Fruit fly (Drosophila melanogaster): ENCODE data around the gene RecQ5.

RecQ5 gene

DNA sequence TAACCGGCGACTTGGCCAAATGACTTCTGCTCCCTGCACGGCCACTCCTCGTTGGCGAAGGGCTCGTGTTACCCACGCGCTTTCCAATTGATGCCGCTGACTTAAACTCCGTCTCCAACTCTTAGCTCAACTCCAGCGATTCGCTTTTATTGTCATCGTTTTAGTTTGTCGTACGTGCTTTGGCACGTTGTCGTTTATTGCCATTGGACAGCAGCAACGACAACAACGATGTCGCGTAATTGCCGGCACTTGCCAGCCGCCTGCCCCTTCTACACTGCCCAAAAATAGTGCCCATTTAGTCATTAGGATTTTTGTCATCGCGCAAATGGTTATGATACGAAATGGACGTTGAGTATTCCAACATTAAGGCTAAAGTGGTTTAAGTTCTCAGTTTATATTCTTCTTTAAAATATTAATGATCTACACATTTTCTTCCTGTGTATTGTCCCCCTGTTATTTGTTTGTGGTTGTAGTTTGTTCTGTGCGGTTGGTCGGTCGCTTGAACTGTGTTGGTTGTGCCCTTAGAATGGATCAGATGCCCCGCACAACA, 34.0 kb upstream of the RecQ5 start (continued):
- TF ChIP-seq fd64A (GFP tag; optimal IDR thresholded peaks at IDR 0.05): peak; percentile 71
- peak; percentile 82 for TF ChIP-seq CG11247 (GFP tag; IDR thresholded peaks at IDR 0.05)
- TF ChIP-seq CG13624 (GFP tag; optimal IDR thresholded peaks at IDR 0.05): peak; percentile 93
- no peak for TF ChIP-seq corto (GFP tag; optimal IDR thresholded peaks at IDR 0.05)
- TF ChIP-seq Gug (GFP tag; IDR thresholded peaks at IDR 0.05): peak; percentile 80
- peak; percentile 57; the same call in 1 of the 2 replicates for TF ChIP-seq CG5953 (GFP tag; IDR thresholded peaks at IDR 0.05)
- peak; percentile 84 for TF ChIP-seq MTF-1 (GFP tag; optimal IDR thresholded peaks at IDR 0.05; ENCODE audit: borderline replicate concordance)
- peak; percentile 94 for TF ChIP-seq CG2712 (tag; optimal IDR thresholded peaks at IDR 0.05)
- peak; percentile 66 for TF ChIP-seq zfh2 (GFP tag; optimal IDR thresholded peaks at IDR 0.05)
- peak; percentile 82 for TF ChIP-seq ewg (GFP tag; optimal IDR thresholded peaks at IDR 0.05)
- peak; percentile 74 to 90 for TF ChIP-seq Hr51 (GFP tag; optimal IDR thresholded peaks at IDR 0.05)
- peak; percentile 84 for TF ChIP-seq CG12155 (GFP tag; optimal IDR thresholded peaks at IDR 0.05)
- TF ChIP-seq kah (GFP tag; optimal IDR thresholded peaks at IDR 0.05): peak; percentile 81
- TF ChIP-seq Doc2 (GFP tag; IDR thresholded peaks at IDR 0.05): 0 out of 2 replicates have a peak, but pooled peaks have one; percentile 40
- peak; percentile 89 for TF ChIP-seq CG14710 (tag; optimal IDR thresholded peaks at IDR 0.05)
- TF ChIP-seq CG3065 (GFP tag; optimal IDR thresholded peaks at IDR 0.05): peak; percentile 81
- TF ChIP-seq CG18011 (GFP tag; optimal IDR thresholded peaks at IDR 0.05): peak; percentile 61
- TF ChIP-seq pho (GFP tag; optimal IDR thresholded peaks at IDR 0.05): peak; percentile 84
- no peak for TF ChIP-seq pita (GFP tag; optimal IDR thresholded peaks at IDR 0.05)
- TF ChIP-seq CG12942 (GFP tag; optimal IDR thresholded peaks at IDR 0.05): peak; percentile 75
- TF ChIP-seq CG13424 (tag; optimal IDR thresholded peaks at IDR 0.05): peak; percentile 91
- peak; percentile 57 for TF ChIP-seq gt (GFP tag; IDR thresholded peaks at IDR 0.05)
- peak; percentile 94 for TF ChIP-seq CG18599 (GFP tag; optimal IDR thresholded peaks at IDR 0.05)
- peak; percentile 90 for TF ChIP-seq CG15601 (tag; optimal IDR thresholded peaks at IDR 0.05)
- TF ChIP-seq wdn (GFP tag; IDR thresholded peaks at IDR 0.05): peak; percentile 65
- TF ChIP-seq CG33557 (GFP tag; optimal IDR thresholded peaks at IDR 0.05): peak; percentile 82
- peak; percentile 77 for TF ChIP-seq Bteb2 (GFP tag; optimal IDR thresholded peaks at IDR 0.05)
- peak; percentile 75 for TF ChIP-seq Vsx1 (GFP tag; optimal IDR thresholded peaks at IDR 0.05)
- TF ChIP-seq ci (GFP tag; IDR thresholded peaks at IDR 0.05): peak; percentile 95
- TF ChIP-seq bigmax (GFP tag; optimal IDR thresholded peaks at IDR 0.05): peak; percentile 14
- TF ChIP-seq danr (GFP tag; IDR thresholded peaks at IDR 0.05): peak; percentile 80
- TF ChIP-seq sisA (GFP tag; IDR thresholded peaks at IDR 0.05): peak; percentile 82
- TF ChIP-seq CG13287 (GFP tag; IDR thresholded peaks at IDR 0.05; ENCODE audit: partially characterized antibody): no peak
- no peak for TF ChIP-seq CkIIα-i1 (GFP tag; IDR thresholded peaks at IDR 0.05)
- TF ChIP-seq otp (GFP tag; IDR thresholded peaks at IDR 0.05): peak; percentile 91
- TF ChIP-seq sd (tag; optimal IDR thresholded peaks at IDR 0.05): peak; percentile 64
- TF ChIP-seq CG1792 (GFP tag; optimal IDR thresholded peaks at IDR 0.05): peak; percentile 78
- TF ChIP-seq CG12744 (GFP tag; optimal IDR thresholded peaks at IDR 0.05): peak; percentile 86
- peak; percentile 85 for TF ChIP-seq NK7.1 (GFP tag; optimal IDR thresholded peaks at IDR 0.05)
- no peak for TF ChIP-seq Opbp (GFP tag; IDR thresholded peaks at IDR 0.05; ENCODE audit: partially characterized antibody)
- peak; percentile 81 for TF ChIP-seq CG9817 (tag; optimal IDR thresholded peaks at IDR 0.05)
- TF ChIP-seq crol (GFP tag; IDR thresholded peaks at IDR 0.05): peak; percentile 53
- TF ChIP-seq CG11504 (tag; optimal IDR thresholded peaks at IDR 0.05): peak; percentile 92
- TF ChIP-seq Myb (GFP tag; optimal IDR thresholded peaks at IDR 0.05): peak; percentile 65
- TF ChIP-seq fu2 (GFP tag; optimal IDR thresholded peaks at IDR 0.05): peak; percentile 81
- TF ChIP-seq CG12219 (GFP tag; optimal IDR thresholded peaks at IDR 0.05): peak; percentile 92
- TF ChIP-seq mam (GFP tag; optimal IDR thresholded peaks at IDR 0.05): peak; percentile 87
- peak; percentile 71 for TF ChIP-seq wek (GFP tag; optimal IDR thresholded peaks at IDR 0.05)
- 0 out of 3 replicates have a peak, but pooled peaks have one; percentile 10 for TF ChIP-seq sr (GFP tag; IDR thresholded peaks at IDR 0.05)
